Worm (Caenorhabditis elegans) whole organism, late embryonic: Measurements from ENCODE around the gene Y39A1A.9.

Experiments used
- C08G9.2 ChIP-seq: sonication (generic microtip); optimal IDR thresholded peaks from 2 replicates; lab custom pipeline; 2016; ENCODE audit warnings: mild to moderate bottlenecking, missing genetic modification characterization, moderate library complexity, missing compliant biosample characterization
- C38D4.7 ChIP-seq: fragments of 200-800 bp; sonication (Bioruptor generic); optimal IDR thresholded peaks from 2 replicates; lab custom pipeline; 2018; ENCODE audit warnings: mild to moderate bottlenecking, missing genetic modification characterization, moderate library complexity, missing compliant biosample characterization
- F13H6.1 ChIP-seq: sonication (generic microtip); optimal IDR thresholded peaks from 2 replicates; lab custom pipeline; 2016; ENCODE audit warnings: missing genetic modification characterization, missing compliant biosample characterization
- K09A11.1 ChIP-seq: sonication (generic microtip); optimal IDR thresholded peaks from 2 replicates; lab custom pipeline; 2017; ENCODE audit warnings: antibody characterized with exemption, mild to moderate bottlenecking, missing genetic modification characterization, missing compliant biosample characterization; ENCODE audit not compliant: insufficient read depth
- T23F11.4 ChIP-seq: fragments of 200-800 bp; sonication (Bioruptor generic); optimal IDR thresholded peaks from 2 replicates; lab custom pipeline; 2018; ENCODE audit warnings: mild to moderate bottlenecking, missing genetic modification characterization, missing compliant biosample characterization
- ahr-1 ChIP-seq: sonication (generic microtip); optimal IDR thresholded peaks from 2 replicates; lab custom pipeline; 2016; ENCODE audit warnings: missing genetic modification characterization, missing compliant biosample characterization
- ceh-19 ChIP-seq: fragments of 200-800 bp; sonication (Bioruptor generic); optimal IDR thresholded peaks from 2 replicates; lab custom pipeline; 2018; ENCODE audit warnings: mild to moderate bottlenecking, missing genetic modification characterization, missing compliant biosample characterization
- ceh-22 ChIP-seq: sonication (generic microtip); optimal IDR thresholded peaks from 2 replicates; lab custom pipeline; 2017; ENCODE audit warnings: missing biosample characterization, missing genetic modification characterization
- ceh-30 ChIP-seq: fragments of 150-350 bp; optimal IDR thresholded peaks from 2 replicates; lab custom pipeline; 2014; ENCODE audit warnings: missing biosample characterization, missing genetic modification characterization
- ceh-31 ChIP-seq: sonication (generic microtip); optimal IDR thresholded peaks from 2 replicates; lab custom pipeline; 2016; ENCODE audit warnings: missing genetic modification characterization, missing compliant biosample characterization
- ceh-45 ChIP-seq: fragments of 200-800 bp; sonication (Bioruptor generic); IDR thresholded peaks from 2 replicates; pipeline ENCODE4 v1.3.6; 2022; ENCODE audit warnings: missing genetic modification reagents, missing genetic modification characterization, missing compliant biosample characterization
- ceh-6 ChIP-seq: fragments of 200-800 bp; sonication (Bioruptor generic); optimal IDR thresholded peaks from 2 replicates; lab custom pipeline; 2018; ENCODE audit warnings: mild to moderate bottlenecking, missing genetic modification characterization, missing compliant biosample characterization
- ceh-9 ChIP-seq: sonication (generic microtip); optimal IDR thresholded peaks from 2 replicates; lab custom pipeline; 2016; ENCODE audit warnings: mild to moderate bottlenecking, missing genetic modification characterization, inconsistent platforms, missing compliant biosample characterization
- dmd-4 ChIP-seq: sonication (generic microtip); optimal IDR thresholded peaks from 2 replicates; lab custom pipeline; 2016; ENCODE audit warnings: borderline replicate concordance, missing genetic modification characterization, missing compliant biosample characterization
- dve-1 ChIP-seq: sonication (generic microtip); optimal IDR thresholded peaks from 2 replicates; lab custom pipeline; 2017; ENCODE audit warnings: antibody characterized with exemption, mild to moderate bottlenecking, missing genetic modification characterization, missing compliant biosample characterization
- elt-2 ChIP-seq: sonication (generic microtip); optimal IDR thresholded peaks from 2 replicates; lab custom pipeline; 2016; ENCODE audit warnings: missing genetic modification reagents, missing genetic modification characterization, missing compliant biosample characterization
- elt-4 ChIP-seq: sonication (generic microtip); optimal IDR thresholded peaks from 2 replicates; lab custom pipeline; 2016; ENCODE audit warnings: missing genetic modification characterization, missing compliant biosample characterization
- ets-4 ChIP-seq: sonication (generic microtip); optimal IDR thresholded peaks from 2 replicates; lab custom pipeline; 2016; ENCODE audit warnings: missing genetic modification characterization, missing compliant biosample characterization
- eyg-1 ChIP-seq: sonication (generic microtip); optimal IDR thresholded peaks from 2 replicates; lab custom pipeline; 2016; ENCODE audit warnings: missing genotype, missing genetic modification characterization, missing compliant biosample characterization
- fax-1 ChIP-seq: sonication (generic microtip); optimal IDR thresholded peaks from 2 replicates; lab custom pipeline; 2016; ENCODE audit warnings: missing genotype, missing genetic modification characterization, missing compliant biosample characterization
- gmeb-2 ChIP-seq: sonication (generic microtip); optimal IDR thresholded peaks from 2 replicates; lab custom pipeline; 2016; ENCODE audit warnings: missing genetic modification characterization, inconsistent platforms, missing compliant biosample characterization
- hlh-13 ChIP-seq: fragments of 200-800 bp; sonication (Bioruptor generic); optimal IDR thresholded peaks from 2 replicates; lab custom pipeline; 2018; ENCODE audit warnings: mild to moderate bottlenecking, missing genetic modification characterization, missing compliant biosample characterization
- hlh-30 ChIP-seq: sonication (generic microtip); optimal IDR thresholded peaks from 2 replicates; lab custom pipeline; 2017; ENCODE audit warnings: antibody characterized with exemption, missing genetic modification characterization, missing compliant biosample characterization; ENCODE audit not compliant: insufficient read depth
- hlh-6 ChIP-seq: sonication (generic microtip); optimal IDR thresholded peaks from 2 replicates; lab custom pipeline; 2016; ENCODE audit warnings: missing genotype, missing genetic modification characterization, missing compliant biosample characterization
- hlh-8 ChIP-seq: sonication (generic microtip); optimal IDR thresholded peaks from 2 replicates; lab custom pipeline; 2016; ENCODE audit warnings: missing genotype, missing genetic modification characterization, missing compliant biosample characterization
- nfya-1 ChIP-seq: sonication (generic microtip); optimal IDR thresholded peaks from 2 replicates; lab custom pipeline; 2017; ENCODE audit warnings: missing genetic modification characterization, mild to moderate bottlenecking, missing compliant biosample characterization, antibody characterized with exemption, moderate library complexity
- nhr-11 ChIP-seq: fragments of 150-350 bp; optimal IDR thresholded peaks from 2 replicates; lab custom pipeline; 2014; ENCODE audit warnings: missing biosample characterization, missing genetic modification characterization
- npax-4 ChIP-seq: sonication (generic microtip); optimal IDR thresholded peaks from 2 replicates; lab custom pipeline; 2016; ENCODE audit warnings: missing genetic modification characterization, missing compliant biosample characterization
- odd-2 ChIP-seq: sonication (generic microtip); optimal IDR thresholded peaks from 2 replicates; lab custom pipeline; 2017; ENCODE audit warnings: antibody characterized with exemption, mild to moderate bottlenecking, missing genetic modification characterization, missing compliant biosample characterization
- pat-9 ChIP-seq: fragments of 200-800 bp; sonication (Bioruptor generic); optimal IDR thresholded peaks from 2 replicates; lab custom pipeline; 2018; ENCODE audit warnings: mild to moderate bottlenecking, missing genetic modification characterization, moderate library complexity, missing compliant biosample characterization
- pha-2 ChIP-seq: sonication (generic microtip); optimal IDR thresholded peaks from 2 replicates; lab custom pipeline; 2017; ENCODE audit warnings: mild to moderate bottlenecking, missing genetic modification characterization, missing compliant biosample characterization
- pha-4 ChIP-seq: fragments of 150-350 bp; optimal IDR thresholded peaks from 2 replicates; lab custom pipeline; 2018; ENCODE audit warnings: missing biosample characterization, missing genetic modification reagents, missing genetic modification characterization
- rnt-1 ChIP-seq: sonication (generic microtip); optimal IDR thresholded peaks from 2 replicates; lab custom pipeline; 2016; ENCODE audit warnings: missing genetic modification characterization, missing compliant biosample characterization
- sox-4 ChIP-seq: sonication (generic microtip); optimal IDR thresholded peaks from 2 replicates; lab custom pipeline; 2017; ENCODE audit warnings: mild to moderate bottlenecking, missing genetic modification characterization, inconsistent platforms, missing compliant biosample characterization
- syd-9 ChIP-seq: sonication (generic microtip); optimal IDR thresholded peaks from 2 replicates; lab custom pipeline; 2016; ENCODE audit warnings: mild to moderate bottlenecking, missing genetic modification characterization, moderate library complexity, missing compliant biosample characterization
- unc-3 ChIP-seq, 2 experiments: fragments of 200-800 bp in 1 of 2; sonication (Bioruptor generic) in 1 of 2; sonication (generic microtip) in 1 of 2; conservative IDR thresholded peaks in 1 of 2; optimal IDR thresholded peaks in 1 of 2; 2 replicates each; pipeline versions ENCODE4 v1.3.6 to Lab custom; 2016 to 2022; ENCODE audit warnings: missing compliant biosample characterization in 2 of 2, missing genetic modification characterization in 2 of 2, missing genetic modification reagents in 1 of 2
- unc-55 ChIP-seq: sonication (generic microtip); optimal IDR thresholded peaks from 2 replicates; lab custom pipeline; 2017; ENCODE audit warnings: missing biosample characterization, missing genetic modification reagents, missing genetic modification characterization
- unc-86 ChIP-seq: sonication (generic microtip); optimal IDR thresholded peaks from 2 replicates; lab custom pipeline; 2016; ENCODE audit warnings: missing genetic modification characterization, missing compliant biosample characterization
- zip-5 ChIP-seq: sonication (generic microtip); optimal IDR thresholded peaks from 2 replicates; lab custom pipeline; 2016; ENCODE audit warnings: missing genetic modification characterization, missing compliant biosample characterization

Y39A1A.9 gene

ce11 chrIII:10649219-10649618 lies 15.9 kb upstream of the Y39A1A.9 start, which contains the start of gene emg-1:
emg-1 (plus strand) TSS chrIII:10649519.
- TF ChIP-seq ceh-31 (tag; lab: Kevin White, UChicago), result no peak
- no peak for TF ChIP-seq hlh-6
- no peak for TF ChIP-seq pat-9 (tag; lab: Kevin White, UChicago)
- TF ChIP-seq ceh-9 (tag; lab: Kevin White, UChicago), result no peak
- no peak for TF ChIP-seq F13H6.1 (tag; lab: Kevin White, UChicago)
- no peak for TF ChIP-seq gmeb-2 (tag; lab: Kevin White, UChicago)
- no peak for TF ChIP-seq unc-55 (GFP tag; lab: Kevin White, UChicago)
- TF ChIP-seq fax-1 (tag; lab: Kevin White, UChicago), result no peak
- TF ChIP-seq ceh-22 (tag; lab: Kevin White, UChicago), result no peak
- TF ChIP-seq C38D4.7 (GFP tag; lab: Kevin White, UChicago), result no peak
- no peak for TF ChIP-seq hlh-8 (tag; lab: Kevin White, UChicago)

ce11 chrIII:10646094-10646493 lies 12.8 kb upstream of the Y39A1A.9 start, which contains the start of gene orc-4:
orc-4 (plus strand) TSS chrIII:10646170.
- TF ChIP-seq hlh-8 (tag; lab: Kevin White, UChicago) (no peak), pat-9 (tag; lab: Kevin White, UChicago) (no peak), zip-5 (tag; lab: Kevin White, UChicago) (no peak), rnt-1 (tag; lab: Kevin White, UChicago) (no peak), pha-2 (tag; lab: Kevin White, UChicago) (no peak), ceh-45 (no peak), hlh-30 (tag; lab: Kevin White, UChicago) (no peak), eyg-1 (tag; lab: Kevin White, UChicago) (no peak), hlh-6 (no peak), unc-86 (no peak), ets-4 (no peak), elt-4 (tag; lab: Kevin White, UChicago) (no peak), fax-1 (tag; lab: Kevin White, UChicago) (no peak), ceh-6 (GFP tag; lab: Kevin White, UChicago) (no peak)

ce11 chrIII:10642781-10643180 lies 9.5 kb upstream of the Y39A1A.9 start, which contains the start of the genes dhs-11 and orc-1:
dhs-11 (minus strand) TSS chrIII:10642865.
orc-1 (plus strand) TSS chrIII:10643129.
- TF ChIP-seq gmeb-2 (tag; lab: Kevin White, UChicago) (no peak), nfya-1 (tag; lab: Kevin White, UChicago) (peak; percentile 22)

ce11 chrIII:10638339-10639021 lies 5.2 kb upstream of the Y39A1A.9 start, which contains the start of gene Y39A1A.27:
Y39A1A.27 (plus strand) TSS chrIII:10638971.
- TF ChIP-seq dmd-4 (tag; lab: Kevin White, UChicago), result no peak
- no peak for TF ChIP-seq fax-1 (tag; lab: Kevin White, UChicago)
- TF ChIP-seq ceh-30 (tag; lab: Kevin White, UChicago), result no peak

ce11 chrIII:10637933-10638332 lies 4.6 kb upstream of the Y39A1A.9 start:
- TF ChIP-seq ceh-19 (no peak), T23F11.4 (GFP tag; lab: Kevin White, UChicago) (no peak), ahr-1 (no peak), hlh-13 (GFP tag; lab: Kevin White, UChicago) (no peak), ceh-31 (tag; lab: Kevin White, UChicago) (no peak), C08G9.2 (no peak)

ce11 chrIII:10636493-10637031 lies 3.3 kb upstream of the Y39A1A.9 start:
- TF ChIP-seq sox-4 (tag; lab: Kevin White, UChicago) (no peak), elt-2 (tag; lab: Kevin White, UChicago) (no peak), nhr-11 (tag; lab: Kevin White, UChicago) (no peak), dve-1 (no peak), odd-2 (tag; lab: Kevin White, UChicago) (no peak), hlh-30 (tag; lab: Kevin White, UChicago) (no peak), unc-3 (GFP tag; conservative IDR thresholded peaks at IDR 0.05; lab: Robert Waterston, UW) (no peak), unc-3 (tag; optimal IDR thresholded peaks at IDR 0.05; lab: Kevin White, UChicago) (no peak), pha-4 (tag; lab: Kevin White, UChicago) (no peak), npax-4 (tag; lab: Kevin White, UChicago) (no peak), hlh-13 (GFP tag; lab: Kevin White, UChicago) (no peak), nfya-1 (tag; lab: Kevin White, UChicago) (no peak), syd-9 (tag; lab: Kevin White, UChicago) (no peak), T23F11.4 (GFP tag; lab: Kevin White, UChicago) (no peak), K09A11.1 (tag; lab: Kevin White, UChicago) (no peak)
